Fruit fly (Drosophila melanogaster): Measurements from ENCODE around the gene Nemp.

Gene Nemp

DNA sequence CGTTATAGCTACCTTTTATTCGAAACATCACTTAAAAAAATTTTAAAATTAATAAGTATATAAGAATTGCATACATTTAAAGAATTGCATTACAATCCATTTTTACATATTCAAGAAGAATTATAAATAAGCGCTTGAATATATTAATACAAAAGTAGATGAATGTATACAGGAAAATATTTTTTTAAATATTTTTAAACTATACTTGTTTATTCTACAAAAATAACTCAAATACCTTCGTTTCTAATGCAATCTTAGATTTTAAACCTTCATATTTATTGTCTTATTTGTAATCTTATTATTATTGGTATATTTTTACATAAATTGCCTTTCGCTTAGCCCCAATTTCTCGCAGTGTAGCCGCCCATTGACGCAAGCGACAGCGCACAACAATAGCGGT is 22.3 kb upstream of the Nemp start (continued):
- TF ChIP-seq CG17359 (tag; optimal IDR thresholded peaks at IDR 0.05) (no peak), aop (GFP tag; IDR thresholded peaks at IDR 0.05) (no peak), CG17361 (GFP tag; IDR thresholded peaks at IDR 0.05) (0 out of 3 replicates have a peak, but pooled peaks have one; percentile 30), h (optimal IDR thresholded peaks at IDR 0.05) (no peak), Mad (GFP tag; optimal IDR thresholded peaks at IDR 0.05) (no peak), Dbx (GFP tag; IDR thresholded peaks at IDR 0.05) (no peak), CG12236 (GFP tag; optimal IDR thresholded peaks at IDR 0.05) (no peak), HLH54F (GFP tag; optimal IDR thresholded peaks at IDR 0.05) (no peak), bbx (GFP tag; IDR thresholded peaks at IDR 0.05; ENCODE audit: partially characterized antibody) (no peak)

- TF ChIP-seq CG2889 (GFP tag; IDR thresholded peaks at IDR 0.05) = no peak
- TF ChIP-seq CG5953 (GFP tag; IDR thresholded peaks at IDR 0.05) = no peak
- no peak for TF ChIP-seq CG7786 (GFP tag; optimal IDR thresholded peaks at IDR 0.05)
- no peak for TF ChIP-seq CG3163 (GFP tag; optimal IDR thresholded peaks at IDR 0.05)
- TF ChIP-seq PHDP (tag; optimal IDR thresholded peaks at IDR 0.05) = no peak
- no peak for TF ChIP-seq bbx (GFP tag; IDR thresholded peaks at IDR 0.05; ENCODE audit: partially characterized antibody)
- TF ChIP-seq CG17186 (GFP tag; optimal IDR thresholded peaks at IDR 0.05) = no peak
- no peak for TF ChIP-seq B-H1 (GFP tag; IDR thresholded peaks at IDR 0.05)
- TF ChIP-seq gcm2 (GFP tag; optimal IDR thresholded peaks at IDR 0.05) = no peak
- no peak for TF ChIP-seq CG10959 (GFP tag; IDR thresholded peaks at IDR 0.05)
- TF ChIP-seq bsh (GFP tag; optimal IDR thresholded peaks at IDR 0.05) = no peak
- no peak for TF ChIP-seq zf30C (GFP tag; optimal IDR thresholded peaks at IDR 0.05)
- no peak for TF ChIP-seq Dp (GFP tag; optimal IDR thresholded peaks at IDR 0.05)
These were observed 21.8 kb upstream of the Nemp start, which contains the start of gene CG13012 for dm6 chrX:16676653-16677052. CG13012 (minus strand) TSS chrX:16676753.

dm6 chrX:16674538-16674937 is 19.7 kb upstream of the Nemp start:
- TF ChIP-seq CG7271 (tag; optimal IDR thresholded peaks at IDR 0.05) (no peak), exex (tag; optimal IDR thresholded peaks at IDR 0.05) (peak; percentile 98)

DNA sequence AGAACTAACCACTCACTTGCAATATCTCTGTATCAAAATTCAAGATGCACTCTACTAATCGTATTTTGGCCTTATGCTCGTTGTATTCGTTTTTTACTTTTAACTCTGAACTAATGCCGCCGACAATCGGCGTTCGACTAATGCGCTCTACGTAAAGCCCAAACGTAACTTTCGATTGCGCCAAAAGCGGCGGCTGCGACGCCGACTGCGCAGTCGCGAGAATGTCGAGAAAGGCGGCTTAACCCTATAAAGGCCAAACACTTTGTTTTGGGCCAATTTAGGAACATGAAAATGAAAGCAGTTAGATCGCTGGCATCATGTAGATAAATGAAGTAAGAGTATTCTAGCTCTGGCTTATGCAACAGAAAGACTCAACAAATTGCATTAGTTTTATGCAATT is 18.1 kb upstream of the Nemp start:
- no peak for TF ChIP-seq fru (optimal IDR thresholded peaks at IDR 0.05)
- no peak for TF ChIP-seq Sry-β (GFP tag; optimal IDR thresholded peaks at IDR 0.05)
- no peak for TF ChIP-seq mam (GFP tag; optimal IDR thresholded peaks at IDR 0.05)
- no peak for TF ChIP-seq Jarid2 (GFP tag; optimal IDR thresholded peaks at IDR 0.05)
- TF ChIP-seq CG5180 (GFP tag; optimal IDR thresholded peaks at IDR 0.05) = no peak
- TF ChIP-seq CG3407 (GFP tag; optimal IDR thresholded peaks at IDR 0.05) = no peak
- TF ChIP-seq HHEX (GFP tag; optimal IDR thresholded peaks at IDR 0.05) = no peak
- TF ChIP-seq H2.0 (GFP tag; IDR thresholded peaks at IDR 0.05) = no peak
- TF ChIP-seq Adf1 (GFP tag; IDR thresholded peaks at IDR 0.05) = peak; percentile 58; the same call in 1 of the 2 replicates
- TF ChIP-seq CG10565 (GFP tag; optimal IDR thresholded peaks at IDR 0.05) = no peak
- TF ChIP-seq CG5953 (GFP tag; IDR thresholded peaks at IDR 0.05) = no peak
- no peak for TF ChIP-seq MBD-R2 (GFP tag; IDR thresholded peaks at IDR 0.05)
- peak; percentile 62 for TF ChIP-seq CG9437 (GFP tag; optimal IDR thresholded peaks at IDR 0.05)

All from whole organism, embryonic.